Fruit fly (Drosophila melanogaster): ENCODE measurements around the gene CG2182.

DNA sequence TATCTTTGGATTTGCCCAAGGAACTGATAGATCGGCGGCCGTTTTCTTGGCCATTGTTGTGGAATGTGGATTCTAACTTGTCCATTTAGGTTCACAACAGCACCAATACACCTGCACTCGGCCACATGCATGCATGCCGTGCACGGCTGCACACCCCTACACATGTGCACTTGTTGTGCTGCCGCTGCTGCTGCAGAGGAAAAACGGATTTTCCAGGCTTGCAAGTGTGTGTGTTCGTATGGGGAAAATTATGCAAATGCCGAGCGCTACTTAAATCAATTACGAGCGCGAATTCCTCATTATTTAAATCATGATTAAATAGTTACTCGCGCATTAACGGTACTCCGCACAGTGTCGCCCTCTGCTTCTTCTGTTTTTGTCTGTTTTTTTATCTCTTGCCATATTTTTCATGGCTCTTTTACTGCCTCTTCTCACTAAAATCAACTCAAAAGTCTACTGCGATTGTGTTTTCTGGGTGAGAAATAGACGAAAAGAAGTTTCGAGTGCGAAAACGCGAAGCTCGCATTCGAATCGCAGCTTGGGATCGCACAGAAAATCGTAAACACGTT is 24.9 kb upstream of the CG2182 start:
- TF ChIP-seq CG6808 (GFP tag; optimal IDR thresholded peaks at IDR 0.05) (no peak), CG10669 (GFP tag; optimal IDR thresholded peaks at IDR 0.05) (no peak), Sox102F (GFP tag; optimal IDR thresholded peaks at IDR 0.05) (no peak), Smox (GFP tag; optimal IDR thresholded peaks at IDR 0.05) (no peak), CG16779 (tag; optimal IDR thresholded peaks at IDR 0.05) (no peak), Ets21C (GFP tag; optimal IDR thresholded peaks at IDR 0.05) (no peak), CG3032 (tag; optimal IDR thresholded peaks at IDR 0.05) (no peak), cyc (GFP tag; optimal IDR thresholded peaks at IDR 0.05) (no peak), dac (GFP tag; optimal IDR thresholded peaks at IDR 0.05) (no peak), dsx (GFP tag; optimal IDR thresholded peaks at IDR 0.05; ENCODE audit: poor library complexity, severe bottlenecking) (no peak), Met (GFP tag; optimal IDR thresholded peaks at IDR 0.05) (no peak)

All from whole organism, prepupa.